Worm (Caenorhabditis elegans): ENCODE measurements around the gene F47D12.9.

The F47D12.9 gene

DNA sequence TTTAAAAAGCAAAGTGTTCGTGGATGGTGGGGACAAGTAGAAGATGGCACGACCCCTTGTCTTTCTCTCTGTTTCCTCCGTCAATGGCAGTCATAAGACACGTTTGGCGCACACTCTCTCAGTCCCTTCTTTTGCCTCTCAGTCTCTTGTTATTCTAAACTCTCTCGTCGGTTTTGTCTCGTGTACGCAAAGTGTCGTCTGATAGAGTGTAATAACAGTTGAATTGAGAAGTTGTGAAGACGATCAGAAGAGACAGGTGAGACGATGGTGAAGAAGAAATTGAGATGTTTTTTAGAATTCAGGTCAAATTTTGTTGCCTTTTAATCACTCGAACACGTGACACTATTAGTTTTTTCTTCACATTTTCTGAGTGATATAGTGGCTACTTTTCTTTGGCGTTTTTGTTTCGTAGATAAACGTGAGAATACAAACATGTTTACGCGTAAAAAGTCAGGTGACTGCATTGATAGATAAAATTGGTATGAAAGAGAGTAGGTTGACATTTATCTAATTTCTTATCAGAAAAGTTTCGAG is at the start of gene F47D12.9:
F47D12.9 (minus strand) TSS at position 267 of the 534 bp plus-strand sequence.
- peak; percentile 11 for TF ChIP-seq unc-55 (GFP tag; optimal IDR thresholded peaks at IDR 0.05)
- no peak for TF ChIP-seq ets-4 (tag; optimal IDR thresholded peaks at IDR 0.05)
- no peak for TF ChIP-seq zip-5 (tag; optimal IDR thresholded peaks at IDR 0.05)
- TF ChIP-seq ceh-31 (tag; optimal IDR thresholded peaks at IDR 0.05) = peak; percentile 58
- TF ChIP-seq sox-2 (GFP tag; IDR thresholded peaks at IDR 0.05) = peak; percentile 25; the same call in 1 of the 2 replicates
- peak; percentile 46 for TF ChIP-seq ceh-18 (tag; optimal IDR thresholded peaks at IDR 0.05)
- TF ChIP-seq K02D7.2 (tag; optimal IDR thresholded peaks at IDR 0.05) = no peak
- no peak for TF ChIP-seq hlh-8 (tag; optimal IDR thresholded peaks at IDR 0.05)
- peak; percentile 51 for TF ChIP-seq nfya-1 (tag; optimal IDR thresholded peaks at IDR 0.05)
- TF ChIP-seq elt-2 (tag; optimal IDR thresholded peaks at IDR 0.05) = peak; percentile 81
- peak; percentile 97 for TF ChIP-seq hlh-30 (tag; optimal IDR thresholded peaks at IDR 0.05; ENCODE audit: insufficient read depth)

ce11 chrIII:6352459-6352858 is 49.3 kb upstream of the F47D12.9 start:
- peak; percentile 67 for TF ChIP-seq unc-42 (tag; optimal IDR thresholded peaks at IDR 0.05)
- no peak for TF ChIP-seq eyg-1 (tag; optimal IDR thresholded peaks at IDR 0.05)

ce11 chrIII:6351438-6351837 is 48.3 kb upstream of the F47D12.9 start:
- TF ChIP-seq unc-3 (GFP tag; conservative IDR thresholded peaks at IDR 0.05) (no peak), unc-3 (tag; optimal IDR thresholded peaks at IDR 0.05) (no peak), pros-1 (tag; optimal IDR thresholded peaks at IDR 0.05) (no peak), sox-2 (GFP tag; IDR thresholded peaks at IDR 0.05) (no peak), hlh-13 (GFP tag; optimal IDR thresholded peaks at IDR 0.05) (no peak), ztf-16 (tag; optimal IDR thresholded peaks at IDR 0.05) (no peak), rnt-1 (tag; optimal IDR thresholded peaks at IDR 0.05) (no peak), nhr-11 (tag; optimal IDR thresholded peaks at IDR 0.05) (no peak), pha-4 (tag; optimal IDR thresholded peaks at IDR 0.05) (no peak), pqm-1 (tag; optimal IDR thresholded peaks at IDR 0.05) (no peak), ref-2 (tag; optimal IDR thresholded peaks at IDR 0.05) (no peak), unc-42 (tag; optimal IDR thresholded peaks at IDR 0.05) (no peak), ahr-1 (tag; optimal IDR thresholded peaks at IDR 0.05) (no peak), unc-55 (GFP tag; optimal IDR thresholded peaks at IDR 0.05) (no peak), hlh-15 (tag; optimal IDR thresholded peaks at IDR 0.05) (no peak), ceh-31 (tag; optimal IDR thresholded peaks at IDR 0.05) (no peak), lin-11 (tag; optimal IDR thresholded peaks at IDR 0.05) (no peak), ceh-9 (tag; optimal IDR thresholded peaks at IDR 0.05) (no peak), mec-3 (tag; optimal IDR thresholded peaks at IDR 0.05; ENCODE audit: borderline replicate concordance) (no peak)

- TF ChIP-seq sdc-2 (tag; optimal IDR thresholded peaks at IDR 0.05) (no peak), unc-42 (tag; optimal IDR thresholded peaks at IDR 0.05) (peak; percentile 58)
Observed at ce11 chrIII:6350424-6350823, 47.2 kb upstream of the F47D12.9 start.

DNA sequence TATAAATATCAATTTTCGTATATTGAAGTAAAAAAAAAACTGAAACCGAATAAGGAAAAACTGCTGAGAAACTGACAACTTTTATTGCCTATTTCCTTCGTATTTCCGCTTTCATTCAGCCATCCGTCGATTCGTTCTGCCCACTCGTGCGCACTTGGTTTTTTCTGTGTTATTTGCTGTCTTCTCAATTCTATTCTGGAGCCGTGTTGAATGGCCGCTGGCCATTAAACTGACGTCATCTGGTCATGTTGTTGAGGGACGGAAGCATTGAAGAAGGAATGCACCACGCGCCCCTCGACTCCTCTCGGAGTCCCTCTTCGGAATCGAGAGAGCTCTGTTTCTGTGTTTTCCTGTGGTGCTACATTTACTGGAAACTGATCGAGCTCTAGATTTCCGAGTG is 45.4 kb upstream of the F47D12.9 start:
- no peak for TF ChIP-seq elt-2 (tag; optimal IDR thresholded peaks at IDR 0.05)
- TF ChIP-seq ceh-30 (tag; optimal IDR thresholded peaks at IDR 0.05) = no peak
- TF ChIP-seq ceh-48 (tag; optimal IDR thresholded peaks at IDR 0.05) = no peak
- no peak for TF ChIP-seq ceh-6 (GFP tag; optimal IDR thresholded peaks at IDR 0.05)
- no peak for TF ChIP-seq hlh-13 (GFP tag; optimal IDR thresholded peaks at IDR 0.05)
- no peak for TF ChIP-seq pha-4 (tag; optimal IDR thresholded peaks at IDR 0.05)
- no peak for TF ChIP-seq sox-4 (tag; optimal IDR thresholded peaks at IDR 0.05)
- TF ChIP-seq ceh-14 (tag; optimal IDR thresholded peaks at IDR 0.05) = no peak

Data from whole organism, late embryonic.